Worm (Caenorhabditis elegans): ENCODE results near the gene tbc-17.

ce11 chrII:12689333-12689732, 4.9 kb upstream of the tbc-17 start:
- TF ChIP-seq F13H6.1 (tag; optimal IDR thresholded peaks at IDR 0.05) (no peak), ama-1 (optimal IDR thresholded peaks at IDR 0.05) (no peak), sma-9 (GFP tag; optimal IDR thresholded peaks at IDR 0.05) (no peak), sma-9 (tag; optimal IDR thresholded peaks at IDR 0.05) (no peak), nhr-237 (tag; optimal IDR thresholded peaks at IDR 0.05) (no peak), lin-13 (GFP tag; optimal IDR thresholded peaks at IDR 0.05) (no peak), skn-1 (tag; optimal IDR thresholded peaks at IDR 0.05) (no peak), nhr-11 (tag; optimal IDR thresholded peaks at IDR 0.05) (no peak), ztf-11 (tag; optimal IDR thresholded peaks at IDR 0.05) (no peak), unc-39 (tag; optimal IDR thresholded peaks at IDR 0.05) (no peak), alr-1 (tag; optimal IDR thresholded peaks at IDR 0.05) (no peak)
